Fruit fly (Drosophila melanogaster) S2 (cell line): ENCODE results near the gene CG31798.

Experiments used
- CG8478 ChIP-seq: fragments of >200 bp; optimal IDR thresholded peaks from 2 replicates; lab custom pipeline; 2018
- CTCF ChIP-seq, 2 experiments: fragments of >200 bp; optimal IDR thresholded peaks; 2 replicates each; lab custom pipeline; 2018

- no peak for TF ChIP-seq CG8478 (lab: Kevin White, UChicago)
- TF ChIP-seq CTCF (optimal IDR thresholded peaks at IDR 0.05; lab: Kevin White, UChicago), result peak in 1 of 2 experiments; percentile 2
These were observed 31.1 kb downstream of the CG31798 start for dm6 chr2L:19425105-19425504.
